Worm (Caenorhabditis elegans) whole organism, early embryonic: Measurements from ENCODE around the gene shpk-1.

ENCODE experiments used
- aly-1 ChIP-seq: sonication (generic microtip); optimal IDR thresholded peaks from 2 replicates; lab custom pipeline; 2016; ENCODE audit warnings: missing genetic modification characterization, missing compliant biosample characterization
- ama-1 ChIP-seq: fragments of 150-350 bp; optimal IDR thresholded peaks from 2 replicates; lab custom pipeline; 2014
- hmg-4 ChIP-seq: fragments of 200-800 bp; sonication (Bioruptor generic); optimal IDR thresholded peaks from 2 replicates; lab custom pipeline; 2018; ENCODE audit warnings: mild to moderate bottlenecking, missing genetic modification characterization, missing compliant biosample characterization
- tbx-11 ChIP-seq: fragments of 200-800 bp; sonication (Bioruptor generic); IDR thresholded peaks from 2 replicates; pipeline ENCODE4 v1.3.6; 2022; ENCODE audit warnings: missing genetic modification characterization, missing compliant biosample characterization

DNA sequence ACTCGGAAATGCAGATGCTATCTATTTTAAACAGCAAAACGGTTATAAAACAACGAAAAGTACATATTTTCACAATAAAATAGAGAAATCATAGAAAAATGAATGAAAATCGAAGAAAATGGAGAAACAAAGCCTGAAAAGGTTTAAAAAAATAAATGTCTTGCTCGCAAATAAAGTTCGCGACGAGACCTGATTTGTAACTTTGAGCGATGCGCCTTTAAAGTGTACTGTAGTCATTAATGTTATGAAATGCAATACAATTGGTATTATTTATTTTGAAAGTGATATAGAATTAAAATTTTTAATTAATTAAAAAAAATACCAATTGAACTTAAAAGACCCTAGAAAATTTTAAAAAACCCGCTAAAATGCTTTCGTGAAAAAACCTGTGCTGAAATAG lies 46.6 kb upstream of the shpk-1 start:
- TF ChIP-seq hmg-4 (no peak), aly-1 (no peak), tbx-11 (no peak), ama-1 (lab: Kevin White, UChicago) (no peak)
